Fruit fly (Drosophila melanogaster) whole organism, wandering third instar larva: ENCODE data around the gene GstZ2.

Experiments
- Abd-B ChIP-seq: fragments of >200 bp; optimal IDR thresholded peaks from 2 replicates; lab custom pipeline; 2017; ENCODE audit warnings: missing biosample characterization, missing genetic modification characterization
- CG32264 ChIP-seq: fragments of 200-800 bp; sonication (Bioruptor generic); optimal IDR thresholded peaks from 2 replicates; lab custom pipeline; 2016; ENCODE audit warnings: missing biosample characterization, missing genetic modification characterization
- CG9705 ChIP-seq: fragments of 200-800 bp; sonication (Bioruptor generic); optimal IDR thresholded peaks from 2 replicates; lab custom pipeline; 2018; ENCODE audit warnings: missing biosample characterization, mild to moderate bottlenecking, missing genetic modification characterization
- CrebA ChIP-seq: fragments of 200-800 bp; sonication (Bioruptor generic); optimal IDR thresholded peaks from 2 replicates; lab custom pipeline; 2016; ENCODE audit warnings: missing biosample characterization, mild to moderate bottlenecking, missing genetic modification characterization, borderline replicate concordance
- Dfd ChIP-seq: fragments of >200 bp; optimal IDR thresholded peaks from 2 replicates; lab custom pipeline; 2017; ENCODE audit warnings: missing biosample characterization, missing genetic modification characterization
- Dif ChIP-seq: fragments of 200-275, 200-300 bp; sonication (Bioruptor generic); optimal IDR thresholded peaks from 2 replicates; lab custom pipeline; 2018; ENCODE audit warnings: missing biosample characterization, missing genetic modification characterization; ENCODE audit not compliant: partially characterized antibody
- GATAd ChIP-seq: sonication (Bioruptor generic); optimal IDR thresholded peaks from 2 replicates; lab custom pipeline; 2016; ENCODE audit warnings: missing biosample characterization, missing genetic modification characterization
- HLH106 ChIP-seq: fragments of 200-800 bp; optimal IDR thresholded peaks from 3 replicates; lab custom pipeline; 2019; ENCODE audit warnings: missing biosample characterization, mild to moderate bottlenecking, missing genetic modification characterization, moderate library complexity
- Hnf4 ChIP-seq: fragments of 200-800 bp; sonication (Bioruptor generic); optimal IDR thresholded peaks from 2 replicates; lab custom pipeline; 2016; ENCODE audit warnings: missing biosample characterization, mild to moderate bottlenecking, missing genetic modification characterization
- Hr78 ChIP-seq: fragments of >200 bp; optimal IDR thresholded peaks from 2 replicates; lab custom pipeline; 2017; ENCODE audit warnings: missing biosample characterization, missing genetic modification characterization
- Hr83 ChIP-seq: fragments of 200-300 bp; sonication (Bioruptor generic); optimal IDR thresholded peaks from 2 replicates; lab custom pipeline; 2016; ENCODE audit warnings: missing biosample characterization, mild to moderate bottlenecking, missing genetic modification characterization, moderate library complexity; ENCODE audit not compliant: poor library complexity, severe bottlenecking
- Jra ChIP-seq: sonication (Bioruptor generic); optimal IDR thresholded peaks from 2 replicates; lab custom pipeline; 2016; ENCODE audit warnings: missing biosample characterization, missing genetic modification characterization
- Mio ChIP-seq: sonication (Bioruptor generic); optimal IDR thresholded peaks from 2 replicates; lab custom pipeline; 2016; ENCODE audit warnings: missing biosample characterization, missing genetic modification characterization
- Myc ChIP-seq: fragments of >200 bp; optimal IDR thresholded peaks from 2 replicates; lab custom pipeline; 2017
- N ChIP-seq: fragments of >200 bp; optimal IDR thresholded peaks from 2 replicates; lab custom pipeline; 2018; ENCODE audit warnings: missing biosample characterization, missing external identifiers, missing genetic modification characterization
- OdsH ChIP-seq: fragments of 200-800 bp; sonication (Bioruptor generic); optimal IDR thresholded peaks from 2 replicates; lab custom pipeline; 2016; ENCODE audit warnings: missing biosample characterization, mild to moderate bottlenecking, missing genetic modification characterization
- Rel ChIP-seq, 2 experiments: fragments of 200-800 bp; sonication (Bioruptor generic) in 1 of 2; optimal IDR thresholded peaks; 2 replicates in 1 of 2; 3 replicates in 1 of 2; lab custom pipeline; 2016 to 2019; ENCODE audit warnings: mild to moderate bottlenecking in 2 of 2, missing biosample characterization in 2 of 2, missing genetic modification characterization in 2 of 2, moderate library complexity in 1 of 2
- Sp1 ChIP-seq: fragments of 200-800 bp; sonication (Bioruptor generic); optimal IDR thresholded peaks from 3 replicates; lab custom pipeline; 2019; ENCODE audit warnings: missing biosample characterization, mild to moderate bottlenecking, missing genetic modification characterization, moderate library complexity
- Vsx2 ChIP-seq: fragments of 200-300, 225-300 bp; sonication (Bioruptor generic); optimal IDR thresholded peaks from 2 replicates; lab custom pipeline; 2018; ENCODE audit warnings: missing biosample characterization, missing genetic modification characterization; ENCODE audit not compliant: partially characterized antibody
- br ChIP-seq: fragments of 200-800 bp; sonication (Bioruptor generic); optimal IDR thresholded peaks from 2 replicates; lab custom pipeline; 2016; ENCODE audit warnings: missing biosample characterization, missing genetic modification characterization
- brk ChIP-seq: fragments of 200-800 bp; sonication (Bioruptor generic); optimal IDR thresholded peaks from 2 replicates; lab custom pipeline; 2016; ENCODE audit warnings: missing biosample characterization, mild to moderate bottlenecking, missing genetic modification characterization
- dl ChIP-seq, 2 experiments: fragments of 175-275, 200-275 bp in 1 of 2; fragments of 200-275 bp in 1 of 2; sonication (Bioruptor generic); optimal IDR thresholded peaks; lab custom pipeline; 2018; ENCODE audit warnings: mild to moderate bottlenecking in 2 of 2, missing biosample characterization in 2 of 2, missing genetic modification characterization in 2 of 2, moderate library complexity in 2 of 2; ENCODE audit not compliant: partially characterized antibody in 2 of 2, insufficient read depth in 1 of 2
- dmrt93B ChIP-seq: fragments of 200-800 bp; sonication (Bioruptor generic); optimal IDR thresholded peaks from 2 replicates; lab custom pipeline; 2018; ENCODE audit warnings: missing biosample characterization, mild to moderate bottlenecking, missing genetic modification characterization
- dsf ChIP-seq: sonication (Bioruptor generic); optimal IDR thresholded peaks from 2 replicates; lab custom pipeline; 2016; ENCODE audit warnings: missing biosample characterization, missing genetic modification characterization, borderline replicate concordance
- ey ChIP-seq: fragments of 200-800 bp; sonication (Bioruptor generic); optimal IDR thresholded peaks from 2 replicates; lab custom pipeline; 2016; ENCODE audit warnings: missing biosample characterization, missing genetic modification characterization
- foxo ChIP-seq, 2 experiments: fragments of 200-800 bp; sonication (Bioruptor generic); optimal IDR thresholded peaks; 2 replicates in 1 of 2; 3 replicates in 1 of 2; lab custom pipeline; 2016 to 2017; ENCODE audit warnings: missing biosample characterization in 2 of 2, missing genetic modification characterization in 2 of 2
- fru ChIP-seq: fragments of 200-800 bp; sonication (Bioruptor generic); optimal IDR thresholded peaks from 3 replicates; lab custom pipeline; 2016; ENCODE audit warnings: missing biosample characterization, mild to moderate bottlenecking, missing genetic modification characterization
- h ChIP-seq: fragments of 200-800 bp; sonication (Bioruptor generic); optimal IDR thresholded peaks from 3 replicates; lab custom pipeline; 2016; ENCODE audit warnings: missing biosample characterization, mild to moderate bottlenecking, missing genetic modification characterization
- jim ChIP-seq: fragments of 175-275, 200-325 bp; sonication (Bioruptor generic); optimal IDR thresholded peaks from 2 replicates; lab custom pipeline; 2016; ENCODE audit warnings: missing biosample characterization, mild to moderate bottlenecking, missing genetic modification characterization
- lola ChIP-seq: fragments of >200 bp; optimal IDR thresholded peaks from 2 replicates; lab custom pipeline; 2017; ENCODE audit warnings: missing biosample characterization, missing genetic modification characterization
- pan ChIP-seq: fragments of >200 bp; optimal IDR thresholded peaks from 2 replicates; lab custom pipeline; 2017
- psq ChIP-seq: fragments of 200-800 bp; sonication (Bioruptor generic); optimal IDR thresholded peaks from 3 replicates; lab custom pipeline; 2017; ENCODE audit warnings: missing biosample characterization, mild to moderate bottlenecking, missing genetic modification characterization, moderate library complexity
- rgr ChIP-seq: fragments of 200-800 bp; sonication (Bioruptor generic); optimal IDR thresholded peaks from 3 replicates; lab custom pipeline; 2016; ENCODE audit warnings: missing biosample characterization, mild to moderate bottlenecking, missing genetic modification characterization
- sage ChIP-seq: fragments of 200-800 bp; sonication (Bioruptor generic); optimal IDR thresholded peaks from 2 replicates; lab custom pipeline; 2016; ENCODE audit warnings: missing biosample characterization, mild to moderate bottlenecking, missing genetic modification characterization
- sv ChIP-seq: fragments of 200-800 bp; sonication (Bioruptor generic); optimal IDR thresholded peaks from 3 replicates; lab custom pipeline; 2016; ENCODE audit warnings: missing biosample characterization, missing genetic modification characterization
- tai ChIP-seq: sonication (Bioruptor generic); optimal IDR thresholded peaks from 2 replicates; lab custom pipeline; 2016; ENCODE audit warnings: missing biosample characterization, missing genetic modification characterization
- usp ChIP-seq: fragments of >200 bp; optimal IDR thresholded peaks from 2 replicates; lab custom pipeline; 2017; ENCODE audit warnings: missing biosample characterization, missing genetic modification characterization
- woc ChIP-seq: sonication (Bioruptor generic); optimal IDR thresholded peaks from 2 replicates; lab custom pipeline; 2016; ENCODE audit warnings: missing biosample characterization, mild to moderate bottlenecking, missing genetic modification characterization

The GstZ2 gene

dm6 chr3R:9460488-9461150, at the start of gene GstZ2:
Gene GstZ2, minus strand, starts transcription at chr3R:9460652.
- TF ChIP-seq pan (lab: Kevin White, UChicago) (no peak), woc (GFP tag; lab: Kevin White, UChicago) (no peak), GATAd (no peak), psq (GFP tag; lab: Kevin White, UChicago) (peak; percentile 72), Vsx2 (GFP tag; lab: Kevin White, UChicago) (no peak)

- TF ChIP-seq HLH106 (tag; lab: Kevin White, UChicago) (no peak), dl (GFP tag; optimal IDR thresholded peaks at IDR 0.05; lab: Kevin White, UChicago; ENCODE audit: insufficient read depth in 1 of 2, partially characterized antibody in 2 of 2) (no peak), psq (GFP tag; lab: Kevin White, UChicago) (no peak), CG9705 (GFP tag; lab: Kevin White, UChicago) (no peak), usp (GFP tag; lab: Kevin White, UChicago) (no peak), Mio (GFP tag; lab: Kevin White, UChicago) (no peak), N (GFP tag; lab: Kevin White, UChicago) (no peak), rgr (peak; percentile 65), tai (GFP tag; lab: Kevin White, UChicago) (peak; percentile 81), lola (GFP tag; lab: Kevin White, UChicago) (no peak), Dif (GFP tag; lab: Kevin White, UChicago) (peak; percentile 24), sv (no peak), GATAd (no peak), foxo (GFP tag; optimal IDR thresholded peaks at IDR 0.05; lab: Kevin White, UChicago) (no peak), Hnf4 (GFP tag; lab: Kevin White, UChicago) (peak; percentile 57), br (GFP tag; lab: Kevin White, UChicago) (no peak), Abd-B (GFP tag; lab: Kevin White, UChicago) (no peak), brk (GFP tag; lab: Kevin White, UChicago) (peak; percentile 83), CrebA (GFP tag; lab: Kevin White, UChicago) (no peak), ey (GFP tag; lab: Kevin White, UChicago) (no peak), jim (GFP tag; lab: Kevin White, UChicago) (no peak), Dfd (GFP tag; lab: Kevin White, UChicago) (no peak), Sp1 (GFP tag; lab: Kevin White, UChicago) (peak; percentile 3), Jra (peak; percentile 49), woc (GFP tag; lab: Kevin White, UChicago) (peak; percentile 18), Myc (lab: Kevin White, UChicago) (peak; percentile 79), sage (peak; percentile 59), dmrt93B (GFP tag; lab: Kevin White, UChicago) (no peak), Vsx2 (GFP tag; lab: Kevin White, UChicago) (no peak), OdsH (GFP tag; lab: Kevin White, UChicago) (no peak), Hr83 (GFP tag; lab: Kevin White, UChicago) (peak; percentile 79), pan (lab: Kevin White, UChicago) (no peak), h (GFP tag; lab: Kevin White, UChicago) (peak; percentile 17), dsf (GFP tag; lab: Kevin White, UChicago) (peak; percentile 15), Hr78 (GFP tag; lab: Kevin White, UChicago) (no peak), CG32264 (no peak), fru (GFP tag; lab: Kevin White, UChicago) (no peak), Rel (GFP tag; optimal IDR thresholded peaks at IDR 0.05; lab: Kevin White, UChicago) (no peak), Rel (tag; optimal IDR thresholded peaks at IDR 0.05; lab: Kevin White, UChicago) (peak; percentile 41)
Observed at dm6 chr3R:9510070-9510518, 49.6 kb upstream of the GstZ2 start, which contains the start of gene rump. Gene rump, minus strand, starts transcription at chr3R:9510324.
